In the genomic region with DNA sequence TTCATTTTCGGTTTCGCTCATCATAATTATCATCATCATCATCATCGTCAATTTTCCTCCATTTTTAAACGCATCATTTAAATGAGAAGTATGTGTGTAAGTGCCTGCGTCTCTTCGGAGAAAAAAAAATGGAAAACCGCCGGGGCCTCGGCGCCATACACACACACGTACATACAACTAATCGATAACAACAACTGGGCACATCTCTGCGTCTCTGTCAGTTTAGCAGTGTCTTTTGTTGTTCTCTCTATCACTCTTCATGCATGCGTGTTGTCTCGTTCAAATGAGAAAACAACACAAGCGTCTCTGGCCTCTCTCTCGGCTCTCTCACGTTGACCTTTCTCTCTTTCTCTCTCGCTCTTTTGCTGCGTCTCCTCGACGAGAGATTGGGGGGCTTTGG, we compare ENCODE assay signal across 2 worm cellular contexts.
TF ChIP-seq lines count a peak whose summit lies in the region.

No protein-coding gene starts in this region.

TF ChIP-seq in whole organism, L2 larva, 48 proteins besides CTCF, POLR2A, EP300 and RAD21 (continued from another document):
- TF ChIP-seq zag-1 (tag; optimal IDR thresholded peaks at IDR 0.05; lab: Kevin White, UChicago) = peak; percentile 72
- TF ChIP-seq lsy-2 (tag; optimal IDR thresholded peaks at IDR 0.05; lab: Kevin White, UChicago) = peak; percentile 46 to 91
- TF ChIP-seq nhr-23 (tag; optimal IDR thresholded peaks at IDR 0.05; lab: Kevin White, UChicago) = peak; percentile 31
- peak; percentile 94 for TF ChIP-seq unc-55 (GFP tag; optimal IDR thresholded peaks at IDR 0.05; lab: Kevin White, UChicago)
- peak; percentile 11 for TF ChIP-seq Y55F3AM.14 (GFP tag; optimal IDR thresholded peaks at IDR 0.05; lab: Kevin White, UChicago)
- peak; percentile 87 for TF ChIP-seq lin-13 (GFP tag; optimal IDR thresholded peaks at IDR 0.05; lab: Kevin White, UChicago)
- no peak for TF ChIP-seq ztf-1 (GFP tag; conservative IDR thresholded peaks at IDR 0.05; lab: Robert Waterston, UW)
- TF ChIP-seq sem-4 (tag; optimal IDR thresholded peaks at IDR 0.05; lab: Kevin White, UChicago) = peak; percentile 53
- peak; percentile 64 for TF ChIP-seq snpc-4 (tag; optimal IDR thresholded peaks at IDR 0.05; lab: Kevin White, UChicago)
- no peak for TF ChIP-seq nhr-10 (tag; optimal IDR thresholded peaks at IDR 0.05; lab: Kevin White, UChicago)
- peak; percentile 95 for TF ChIP-seq C34F6.9 (tag; optimal IDR thresholded peaks at IDR 0.05; lab: Kevin White, UChicago)
- peak; percentile 29 for TF ChIP-seq ceh-16 (tag; optimal IDR thresholded peaks at IDR 0.05; lab: Kevin White, UChicago)
- TF ChIP-seq blmp-1 (tag; optimal IDR thresholded peaks at IDR 0.05; lab: Kevin White, UChicago; ENCODE audit: insufficient read depth) = peak; percentile 75
- peak; percentile 65 for TF ChIP-seq gmeb-1 (tag; optimal IDR thresholded peaks at IDR 0.05; lab: Kevin White, UChicago)
- no peak for TF ChIP-seq elt-3 (tag; optimal IDR thresholded peaks at IDR 0.05; lab: Kevin White, UChicago)
- TF ChIP-seq alr-1 (tag; optimal IDR thresholded peaks at IDR 0.05; lab: Kevin White, UChicago) = peak; percentile 3
- TF ChIP-seq aly-2 (tag; optimal IDR thresholded peaks at IDR 0.05; lab: Kevin White, UChicago) = no peak
- no peak for TF ChIP-seq lin-39 (tag; optimal IDR thresholded peaks at IDR 0.05; lab: Kevin White, UChicago)
- no peak for TF ChIP-seq elt-1 (tag; optimal IDR thresholded peaks at IDR 0.05; lab: Kevin White, UChicago)
- TF ChIP-seq nhr-6 (tag; optimal IDR thresholded peaks at IDR 0.05; lab: Kevin White, UChicago) = peak; percentile 69
- no peak for TF ChIP-seq ama-1 (optimal IDR thresholded peaks at IDR 0.05; lab: Kevin White, UChicago)
- peak; percentile 98 for TF ChIP-seq F13H6.1 (tag; optimal IDR thresholded peaks at IDR 0.05; lab: Kevin White, UChicago)
- TF ChIP-seq egl-27 (tag; optimal IDR thresholded peaks at IDR 0.05; lab: Kevin White, UChicago) = peak; percentile 91
- TF ChIP-seq nhr-237 (tag; optimal IDR thresholded peaks at IDR 0.05; lab: Kevin White, UChicago) = peak; percentile 27
- peak; percentile 87 for TF ChIP-seq mab-5 (tag; optimal IDR thresholded peaks at IDR 0.05; lab: Kevin White, UChicago)
- TF ChIP-seq crh-2 (tag; optimal IDR thresholded peaks at IDR 0.05; lab: Kevin White, UChicago) = peak; percentile 94

TF ChIP-seq in whole organism, L4 larva, 104 proteins besides CTCF, POLR2A, EP300 and RAD21 (continued from another document):
- TF ChIP-seq set-16 (GFP tag; IDR thresholded peaks at IDR 0.05; lab: Robert Waterston, UW) = peak; percentile 42; the same call in 1 of the 2 replicates
- TF ChIP-seq ztf-7 (tag; optimal IDR thresholded peaks at IDR 0.05; lab: Kevin White, UChicago) = peak; percentile 69
- peak; percentile 60 for TF ChIP-seq F37D6.2 (tag; optimal IDR thresholded peaks at IDR 0.05; lab: Kevin White, UChicago)
- TF ChIP-seq mxl-2 (GFP tag; conservative IDR thresholded peaks at IDR 0.05; lab: Robert Waterston, UW) = no peak
- no peak for TF ChIP-seq sdz-12 (GFP tag; optimal IDR thresholded peaks at IDR 0.05; lab: Kevin White, UChicago)
- no peak for TF ChIP-seq daf-8 (GFP tag; IDR thresholded peaks at IDR 0.05; lab: Robert Waterston, UW)
- no peak for TF ChIP-seq ZK337.2 (GFP tag; IDR thresholded peaks at IDR 0.05; lab: Robert Waterston, UW)
- TF ChIP-seq vab-7 (GFP tag; IDR thresholded peaks at IDR 0.05; lab: Robert Waterston, UW) = peak; percentile 47; the same call in 1 of the 2 replicates
- TF ChIP-seq unc-62 (GFP tag; optimal IDR thresholded peaks at IDR 0.05 in 1 of 2; lab: Kevin White, UChicago) = peak in 1 of 2 experiments; percentile 98
- TF ChIP-seq unc-62 (tag; optimal IDR thresholded peaks at IDR 0.05; lab: Kevin White, UChicago) = no peak
- TF ChIP-seq lin-38 (GFP tag; IDR thresholded peaks at IDR 0.05; lab: Robert Waterston, UW) = peak; percentile 58
- peak; percentile 45 for TF ChIP-seq jun-1 (tag; optimal IDR thresholded peaks at IDR 0.05; lab: Kevin White, UChicago)
- peak; percentile 60 for TF ChIP-seq spr-1 (tag; optimal IDR thresholded peaks at IDR 0.05; lab: Kevin White, UChicago)
- peak; percentile 67 for TF ChIP-seq nhr-25 (tag; optimal IDR thresholded peaks at IDR 0.05; lab: Kevin White, UChicago; ENCODE audit: borderline replicate concordance, insufficient read depth)
- TF ChIP-seq hif-1 (tag; optimal IDR thresholded peaks at IDR 0.05; lab: Kevin White, UChicago) = peak in 1 of 2 experiments; percentile 80
- TF ChIP-seq mep-1 (tag; optimal IDR thresholded peaks at IDR 0.05; lab: Kevin White, UChicago) = peak; percentile 88
- no peak for TF ChIP-seq zag-1 (tag; optimal IDR thresholded peaks at IDR 0.05; lab: Kevin White, UChicago)
- peak; percentile 77 for TF ChIP-seq egl-43 (GFP tag; IDR thresholded peaks at IDR 0.05; lab: Robert Waterston, UW)
- no peak for TF ChIP-seq Y75B8A.6 (GFP tag; IDR thresholded peaks at IDR 0.05; lab: Robert Waterston, UW)
- peak; percentile 56 for TF ChIP-seq ctbp-1 (GFP tag; IDR thresholded peaks at IDR 0.05; lab: Robert Waterston, UW)
- TF ChIP-seq hmg-1.1 (GFP tag; IDR thresholded peaks at IDR 0.05; lab: Robert Waterston, UW) = peak; percentile 95
- peak; percentile 63 for TF ChIP-seq nhr-48 (tag; optimal IDR thresholded peaks at IDR 0.05; lab: Kevin White, UChicago)
- TF ChIP-seq nhr-111 (GFP tag; optimal IDR thresholded peaks at IDR 0.05; lab: Kevin White, UChicago) = no peak
- peak; percentile 21 for TF ChIP-seq ces-1 (GFP tag; optimal IDR thresholded peaks at IDR 0.05; lab: Kevin White, UChicago)
- TF ChIP-seq dve-1 (tag; optimal IDR thresholded peaks at IDR 0.05; lab: Kevin White, UChicago; ENCODE audit: insufficient read depth) = peak; percentile 94
- peak; percentile 89 for TF ChIP-seq nhr-11 (tag; optimal IDR thresholded peaks at IDR 0.05; lab: Kevin White, UChicago)
- TF ChIP-seq saeg-2 (GFP tag; IDR thresholded peaks at IDR 0.05; lab: Robert Waterston, UW) = no peak
- TF ChIP-seq rbr-2 (tag; optimal IDR thresholded peaks at IDR 0.05; lab: Kevin White, UChicago) = peak; percentile 85
- TF ChIP-seq daf-16 (GFP tag; optimal IDR thresholded peaks at IDR 0.05; lab: Kevin White, UChicago) = peak in 1 of 2 experiments; percentile 93
- TF ChIP-seq daf-16 (tag; optimal IDR thresholded peaks at IDR 0.05; lab: Kevin White, UChicago) = peak; percentile 99
- no peak for TF ChIP-seq skn-1 (tag; optimal IDR thresholded peaks at IDR 0.05; lab: Kevin White, UChicago)
- TF ChIP-seq gei-8 (GFP tag; optimal IDR thresholded peaks at IDR 0.05; lab: Kevin White, UChicago) = peak; percentile 2
- no peak for TF ChIP-seq tag-97 (GFP tag; IDR thresholded peaks at IDR 0.05; lab: Robert Waterston, UW)
- TF ChIP-seq nhr-10 (tag; optimal IDR thresholded peaks at IDR 0.05; lab: Kevin White, UChicago) = no peak
- TF ChIP-seq fkh-10 (GFP tag; optimal IDR thresholded peaks at IDR 0.05; lab: Kevin White, UChicago) = no peak
- peak; percentile 96 for TF ChIP-seq hlh-11 (tag; optimal IDR thresholded peaks at IDR 0.05; lab: Kevin White, UChicago)
- peak; percentile 63 to 86 for TF ChIP-seq lsy-2 (tag; optimal IDR thresholded peaks at IDR 0.05; lab: Kevin White, UChicago)
- TF ChIP-seq zfp-2 (tag; optimal IDR thresholded peaks at IDR 0.05; lab: Kevin White, UChicago) = peak; percentile 7
- TF ChIP-seq mdl-1 (tag; optimal IDR thresholded peaks at IDR 0.05; lab: Kevin White, UChicago) = peak; percentile 65 to 87
- TF ChIP-seq lin-13 (GFP tag; optimal IDR thresholded peaks at IDR 0.05; lab: Kevin White, UChicago) = no peak
- peak; percentile 91 for TF ChIP-seq aha-1 (tag; lab: Kevin White, UChicago)
- TF ChIP-seq zip-2 (tag; optimal IDR thresholded peaks at IDR 0.05; lab: Kevin White, UChicago) = peak; percentile 5
- TF ChIP-seq T26A8.4 (GFP tag; IDR thresholded peaks at IDR 0.05; lab: Robert Waterston, UW) = peak; percentile 64; the same call in 1 of the 2 replicates
- peak; percentile 90 for TF ChIP-seq mxl-3 (GFP tag; optimal IDR thresholded peaks at IDR 0.05; lab: Kevin White, UChicago)
- peak; percentile 36 for TF ChIP-seq nhr-76 (tag; optimal IDR thresholded peaks at IDR 0.05; lab: Kevin White, UChicago)
- peak; percentile 73 for TF ChIP-seq mes-2 (tag; optimal IDR thresholded peaks at IDR 0.05; lab: Kevin White, UChicago; ENCODE audit: poor library complexity, severe bottlenecking)
- peak; percentile 30 for TF ChIP-seq nhr-102 (tag; optimal IDR thresholded peaks at IDR 0.05; lab: Kevin White, UChicago)
